Worm (Caenorhabditis elegans) whole organism, L3 larva: Measurements from ENCODE around the gene Y37E11AL.12.
A peak's percentile ranks its signal among the peaks of the same experiment; 100 is the strongest.

Experiments used
- aly-2 ChIP-seq: fragments of 150-350 bp; optimal IDR thresholded peaks from 2 replicates; lab custom pipeline; 2014; ENCODE audit warnings: missing biosample characterization, missing genetic modification characterization
- ama-1 ChIP-seq: fragments of 150-350 bp; optimal IDR thresholded peaks from 2 replicates; lab custom pipeline; 2018
- ceh-28 ChIP-seq: fragments of 150-350 bp; optimal IDR thresholded peaks from 2 replicates; lab custom pipeline; 2014; ENCODE audit warnings: missing biosample characterization, missing genetic modification reagents, missing genetic modification characterization
- egl-5 ChIP-seq: fragments of 150-350 bp; optimal IDR thresholded peaks from 2 replicates; lab custom pipeline; 2017; ENCODE audit warnings: missing biosample characterization, missing genetic modification reagents, missing genetic modification characterization, inconsistent platforms
- elt-2 ChIP-seq: sonication (generic microtip); optimal IDR thresholded peaks from 2 replicates; lab custom pipeline; 2016; ENCODE audit warnings: missing genetic modification reagents, mild to moderate bottlenecking, missing genetic modification characterization, missing compliant biosample characterization
- elt-3 ChIP-seq, 3 experiments: fragments of 150-350 bp in 1 of 3; sonication (generic microtip) in 2 of 3; optimal IDR thresholded peaks; 2 replicates in 2 of 3; 4 replicates in 1 of 3; lab custom pipeline; 2014 to 2017; ENCODE audit warnings: missing biosample characterization in 3 of 3, missing genetic modification characterization in 3 of 3
- eor-1 ChIP-seq, 2 experiments: fragments of 150-350 bp; optimal IDR thresholded peaks; 2 replicates each; lab custom pipeline; 2014 to 2018; ENCODE audit warnings: missing biosample characterization in 2 of 2, missing genetic modification characterization in 2 of 2
- fkh-2 ChIP-seq: fragments of 150-350 bp; optimal IDR thresholded peaks from 2 replicates; lab custom pipeline; 2014; ENCODE audit warnings: missing biosample characterization, missing genetic modification reagents, missing genetic modification characterization
- hmg-11 ChIP-seq: sonication (generic microtip); optimal IDR thresholded peaks from 2 replicates; lab custom pipeline; 2016; ENCODE audit warnings: missing genetic modification characterization, missing compliant biosample characterization
- lin-39 ChIP-seq: fragments of 150-350 bp; optimal IDR thresholded peaks from 2 replicates; lab custom pipeline; 2018; ENCODE audit warnings: missing biosample characterization, missing genetic modification reagents, missing genetic modification characterization
- lsy-12 ChIP-seq: sonication (generic microtip); optimal IDR thresholded peaks from 2 replicates; lab custom pipeline; 2016; ENCODE audit warnings: mild to moderate bottlenecking, missing genetic modification characterization, missing compliant biosample characterization
- mml-1 ChIP-seq: fragments of 150-350 bp; sonication (generic microtip); optimal IDR thresholded peaks from 3 replicates; lab custom pipeline; 2014; ENCODE audit warnings: missing biosample characterization, missing genetic modification characterization
- nfya-1 ChIP-seq: sonication (generic microtip); optimal IDR thresholded peaks from 2 replicates; lab custom pipeline; 2017; ENCODE audit warnings: missing genetic modification characterization, mild to moderate bottlenecking, missing compliant biosample characterization, antibody characterized with exemption, moderate library complexity; ENCODE audit not compliant: insufficient read depth
- nhr-23 ChIP-seq: fragments of 150-350 bp; optimal IDR thresholded peaks from 2 replicates; lab custom pipeline; 2014; ENCODE audit warnings: missing biosample characterization, missing genetic modification reagents, missing genetic modification characterization
- nhr-237 ChIP-seq: fragments of 150-350 bp; optimal IDR thresholded peaks from 2 replicates; lab custom pipeline; 2014; ENCODE audit warnings: missing biosample characterization, missing genetic modification characterization
- nhr-25 ChIP-seq: sonication (generic microtip); optimal IDR thresholded peaks from 2 replicates; lab custom pipeline; 2017; ENCODE audit warnings: missing biosample characterization, missing genetic modification characterization
- nhr-43 ChIP-seq: sonication (generic microtip); optimal IDR thresholded peaks from 2 replicates; lab custom pipeline; 2016; ENCODE audit warnings: mild to moderate bottlenecking, missing genetic modification characterization, missing compliant biosample characterization; ENCODE audit not compliant: poor library complexity, severe bottlenecking
- pha-4 ChIP-seq: fragments of 150-350 bp; optimal IDR thresholded peaks from 2 replicates; lab custom pipeline; 2014; ENCODE audit warnings: missing biosample characterization, missing genetic modification reagents, missing genetic modification characterization

Y37E11AL.12 gene

DNA sequence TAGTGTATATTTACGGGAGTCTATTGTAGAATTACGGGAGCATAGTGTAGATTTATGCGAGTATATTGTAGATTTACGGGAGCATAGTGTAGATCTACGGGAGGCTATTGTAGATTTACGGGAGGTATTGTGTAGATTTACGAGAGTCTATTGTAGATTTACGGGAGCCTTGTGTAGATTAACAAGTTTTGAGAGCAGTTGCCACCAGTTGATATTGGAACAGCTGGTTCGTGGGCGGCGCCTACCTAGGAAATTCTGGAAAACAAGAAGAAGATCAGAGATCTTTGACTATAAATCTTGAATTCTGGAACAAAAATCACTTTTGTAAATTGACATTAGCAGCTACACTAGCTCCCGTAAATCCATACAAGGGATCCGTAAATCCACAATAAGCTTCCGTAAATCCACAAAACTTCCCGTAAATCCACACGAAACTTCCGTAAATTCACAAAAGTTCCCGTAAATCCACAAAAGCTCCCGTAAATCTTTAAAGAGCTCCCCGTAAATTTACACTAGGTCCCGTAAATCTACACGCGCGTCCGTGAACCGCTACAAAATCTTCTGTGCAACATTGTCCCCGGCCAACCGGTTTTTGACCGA, 48.9 kb downstream of the Y37E11AL.12 start:
- TF ChIP-seq elt-2 (no peak), fkh-2 (tag; lab: Kevin White, UChicago) (no peak), nfya-1 (tag; lab: Kevin White, UChicago) (no peak), aly-2 (tag; lab: Kevin White, UChicago) (no peak), nhr-25 (tag; lab: Kevin White, UChicago) (no peak), ceh-28 (tag; lab: Kevin White, UChicago) (no peak), nhr-237 (tag; lab: Kevin White, UChicago) (no peak), nhr-23 (tag; lab: Kevin White, UChicago) (no peak), hmg-11 (no peak), lsy-12 (no peak), lin-39 (tag; lab: Kevin White, UChicago) (no peak)

DNA sequence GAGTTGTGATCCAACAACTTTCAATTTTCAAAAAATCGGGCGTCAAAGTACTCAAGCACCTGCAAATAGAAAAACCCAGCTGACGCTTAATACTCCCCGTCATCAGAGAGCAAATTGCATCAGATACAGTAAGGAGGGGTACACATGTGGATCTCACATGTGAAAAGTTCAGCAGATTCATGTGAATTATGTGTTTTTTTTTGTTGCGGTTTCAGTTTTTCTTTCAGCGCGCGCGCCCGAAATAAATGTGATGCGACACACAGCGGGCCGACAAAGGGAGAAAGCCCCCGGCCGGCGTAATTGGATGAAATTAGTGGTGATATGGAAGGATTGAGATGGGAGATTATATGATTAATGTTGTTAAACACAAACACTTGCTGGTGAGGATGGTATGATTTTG, 49.6 kb downstream of the Y37E11AL.12 start:
- peak; percentile 41 for TF ChIP-seq nhr-23 (tag; lab: Kevin White, UChicago)
- TF ChIP-seq nhr-43 (tag; lab: Kevin White, UChicago) = peak; percentile 68
- no peak for TF ChIP-seq ama-1 (lab: Kevin White, UChicago)
- TF ChIP-seq pha-4 = peak; percentile 15
- TF ChIP-seq eor-1 (tag; optimal IDR thresholded peaks at IDR 0.05; lab: Kevin White, UChicago) = no peak
- no peak for TF ChIP-seq elt-3 (tag; optimal IDR thresholded peaks at IDR 0.05; lab: Kevin White, UChicago)
- TF ChIP-seq nfya-1 (tag; lab: Kevin White, UChicago) = peak; percentile 11
- no peak for TF ChIP-seq egl-5 (tag; lab: Kevin White, UChicago)
- TF ChIP-seq mml-1 (tag; lab: Kevin White, UChicago) = peak; percentile 50
- TF ChIP-seq nhr-25 (tag; lab: Kevin White, UChicago) = peak; percentile 17
